Worm (Caenorhabditis elegans) whole organism, L4 larva: ENCODE measurements around the gene ngn-1.

ENCODE experiments used
- D1046.2 ChIP-seq: fragments of 200-800 bp; sonication (Bioruptor generic); IDR thresholded peaks from 2 replicates; pipeline ENCODE4 v1.3.6; 2022; ENCODE audit warnings: missing genetic modification characterization, missing compliant biosample characterization
- F26F4.8 ChIP-seq: fragments of 200-800 bp; sonication (Bioruptor generic); conservative IDR thresholded peaks from 2 replicates; pipeline ENCODE4 v1.3.6; 2022; ENCODE audit warnings: missing genetic modification characterization, missing compliant biosample characterization
- F44E2.7 ChIP-seq: fragments of 200-800 bp; sonication (Bioruptor generic); IDR thresholded peaks from 2 replicates; pipeline ENCODE4 v2.1.2; 2022; ENCODE audit warnings: missing genetic modification characterization, missing compliant biosample characterization
- R02D3.7 ChIP-seq: fragments of 150-350 bp; sonication (generic microtip); optimal IDR thresholded peaks from 3 replicates; lab custom pipeline; 2014; ENCODE audit warnings: missing biosample characterization, missing genetic modification characterization
- T26A8.4 ChIP-seq: fragments of 200-800 bp; sonication (Bioruptor generic); IDR thresholded peaks from 2 replicates; pipeline ENCODE4 v1.3.6; 2022; ENCODE audit warnings: missing genetic modification characterization, missing compliant biosample characterization
- Y5F2A.4 ChIP-seq: fragments of 200-800 bp; sonication (Bioruptor generic); optimal IDR thresholded peaks from 2 replicates; lab custom pipeline; 2018; ENCODE audit warnings: mild to moderate bottlenecking, missing genetic modification characterization, missing compliant biosample characterization
- aly-2 ChIP-seq: sonication (generic microtip); optimal IDR thresholded peaks from 2 replicates; lab custom pipeline; 2018; ENCODE audit warnings: missing biosample characterization, missing genetic modification characterization
- arid-1 ChIP-seq: fragments of 200-800 bp; sonication (Bioruptor generic); conservative IDR thresholded peaks from 2 replicates; pipeline ENCODE4 v1.3.6; 2022; ENCODE audit warnings: missing genetic modification reagents, missing genetic modification characterization, missing compliant biosample characterization
- ceh-20 ChIP-seq: fragments of 200-800 bp; sonication (Bioruptor generic); IDR thresholded peaks from 2 replicates; pipeline ENCODE4 v1.3.6; 2022; ENCODE audit warnings: missing genetic modification reagents, missing genetic modification characterization, missing compliant biosample characterization
- ceh-28 ChIP-seq: fragments of 150-350 bp; optimal IDR thresholded peaks from 2 replicates; lab custom pipeline; 2014; ENCODE audit warnings: missing biosample characterization, missing genetic modification reagents, missing genetic modification characterization
- ceh-32 ChIP-seq: sonication (generic microtip); optimal IDR thresholded peaks from 2 replicates; lab custom pipeline; 2016; ENCODE audit warnings: mild to moderate bottlenecking, missing genetic modification characterization, missing compliant biosample characterization; ENCODE audit not compliant: poor library complexity
- ceh-44 ChIP-seq: fragments of 200-800 bp; sonication (Bioruptor generic); IDR thresholded peaks from 2 replicates; pipeline ENCODE4 v1.3.6; 2022; ENCODE audit warnings: missing genetic modification reagents, missing genetic modification characterization, missing compliant biosample characterization
- ceh-82 ChIP-seq: sonication (generic microtip); optimal IDR thresholded peaks from 2 replicates; lab custom pipeline; 2017; ENCODE audit warnings: missing biosample characterization, missing genetic modification characterization
- daf-16 ChIP-seq, 3 experiments: sonication (generic microtip); optimal IDR thresholded peaks; 2 replicates each; lab custom pipeline; 2016 to 2017; ENCODE audit warnings: missing genetic modification characterization in 3 of 3, missing genetic modification reagents in 3 of 3, mild to moderate bottlenecking in 2 of 3, missing compliant biosample characterization in 2 of 3, missing biosample characterization in 1 of 3, moderate library complexity in 1 of 3
- dmd-8 ChIP-seq: fragments of 200-800 bp; sonication (Bioruptor generic); IDR thresholded peaks from 2 replicates; pipeline ENCODE4 v1.3.6; 2022; ENCODE audit warnings: missing genetic modification characterization, missing compliant biosample characterization
- dmd-9 ChIP-seq: fragments of 200-800 bp; sonication (Bioruptor generic); IDR thresholded peaks from 2 replicates; pipeline ENCODE4 v1.3.6; 2022; ENCODE audit warnings: missing genetic modification reagents, missing genetic modification characterization, missing compliant biosample characterization
- duxl-1 ChIP-seq: sonication (generic microtip); optimal IDR thresholded peaks from 2 replicates; lab custom pipeline; 2016; ENCODE audit warnings: mild to moderate bottlenecking, missing genetic modification characterization, moderate library complexity, missing compliant biosample characterization; ENCODE audit not compliant: poor library complexity
- dve-1 ChIP-seq: sonication (generic microtip); optimal IDR thresholded peaks from 2 replicates; lab custom pipeline; 2017; ENCODE audit warnings: antibody characterized with exemption, mild to moderate bottlenecking, missing genetic modification characterization, missing compliant biosample characterization; ENCODE audit not compliant: insufficient read depth
- egl-43 ChIP-seq: fragments of 200-800 bp; sonication (Bioruptor generic); IDR thresholded peaks from 2 replicates; pipeline ENCODE4 v1.3.6; 2022; ENCODE audit warnings: missing genetic modification reagents, missing genetic modification characterization, missing compliant biosample characterization
- hlh-11 ChIP-seq: fragments of 200-800 bp; sonication (Bioruptor generic); optimal IDR thresholded peaks from 2 replicates; lab custom pipeline; 2018; ENCODE audit warnings: mild to moderate bottlenecking, missing genetic modification characterization, missing compliant biosample characterization
- hlh-30 ChIP-seq: sonication (generic microtip); optimal IDR thresholded peaks from 2 replicates; lab custom pipeline; 2017; ENCODE audit warnings: antibody characterized with exemption, mild to moderate bottlenecking, missing genetic modification characterization, missing compliant biosample characterization; ENCODE audit not compliant: insufficient read depth
- jun-1 ChIP-seq: fragments of 150-350 bp; optimal IDR thresholded peaks from 2 replicates; lab custom pipeline; 2014; ENCODE audit warnings: missing biosample characterization, missing genetic modification reagents, missing genetic modification characterization
- lin-13 ChIP-seq: fragments of 150-350 bp; optimal IDR thresholded peaks from 2 replicates; lab custom pipeline; 2014; ENCODE audit warnings: missing biosample characterization, missing genetic modification reagents, missing genetic modification characterization
- lin-15B ChIP-seq: fragments of 150-350 bp; sonication (generic microtip); optimal IDR thresholded peaks from 3 replicates; lab custom pipeline; 2014; ENCODE audit warnings: missing biosample characterization, missing genetic modification characterization
- lir-3 ChIP-seq: sonication (generic microtip); optimal IDR thresholded peaks from 2 replicates; lab custom pipeline; 2016; ENCODE audit warnings: mild to moderate bottlenecking, missing genetic modification characterization, missing compliant biosample characterization
- madf-5 ChIP-seq, 2 experiments: fragments of 200-800 bp; sonication (Bioruptor generic); IDR thresholded peaks; 2 replicates each; pipeline ENCODE4 v1.3.6; 2022; ENCODE audit warnings: missing compliant biosample characterization in 2 of 2, missing genetic modification characterization in 2 of 2
- madf-9 ChIP-seq: fragments of 200-800 bp; sonication (Bioruptor generic); conservative IDR thresholded peaks from 2 replicates; pipeline ENCODE4 v1.3.6; 2022; ENCODE audit warnings: missing genetic modification reagents, missing genetic modification characterization, missing compliant biosample characterization
- mdt-29 ChIP-seq: fragments of 200-800 bp; sonication (Bioruptor generic); IDR thresholded peaks from 2 replicates; pipeline ENCODE4 v1.3.6; 2022; ENCODE audit warnings: missing genetic modification reagents, missing genetic modification characterization, missing compliant biosample characterization
- mes-2 ChIP-seq: sonication (generic microtip); optimal IDR thresholded peaks from 2 replicates; lab custom pipeline; 2016; ENCODE audit warnings: missing genotype, mild to moderate bottlenecking, missing genetic modification characterization, missing compliant biosample characterization; ENCODE audit not compliant: poor library complexity, severe bottlenecking
- mxl-2 ChIP-seq: fragments of 200-800 bp; sonication (Bioruptor generic); conservative IDR thresholded peaks from 2 replicates; pipeline ENCODE4 v1.3.6; 2022; ENCODE audit warnings: missing genetic modification reagents, missing genetic modification characterization, missing compliant biosample characterization
- mxl-3 ChIP-seq: fragments of 200-800 bp; sonication (Bioruptor generic); optimal IDR thresholded peaks from 2 replicates; lab custom pipeline; 2018; ENCODE audit warnings: mild to moderate bottlenecking, missing genetic modification characterization, missing compliant biosample characterization
- nhr-10 ChIP-seq: fragments of 150-350 bp; optimal IDR thresholded peaks from 2 replicates; lab custom pipeline; 2014; ENCODE audit warnings: missing biosample characterization, missing genetic modification characterization
- nhr-48 ChIP-seq: sonication (generic microtip); optimal IDR thresholded peaks from 2 replicates; lab custom pipeline; 2016; ENCODE audit warnings: mild to moderate bottlenecking, missing genetic modification characterization, missing compliant biosample characterization
- nhr-6 ChIP-seq: fragments of 150-350 bp; optimal IDR thresholded peaks from 2 replicates; lab custom pipeline; 2014; ENCODE audit warnings: missing biosample characterization, missing genetic modification characterization
- pha-4 ChIP-seq, 2 experiments: fragments of 150-350 bp in 1 of 2; fragments of 200-800 bp in 1 of 2; sonication (Bioruptor generic) in 1 of 2; IDR thresholded peaks in 1 of 2; optimal IDR thresholded peaks in 1 of 2; 2 replicates each; pipeline versions ENCODE4 v1.3.6 to Lab custom; 2014 to 2022; ENCODE audit warnings: missing genetic modification characterization in 2 of 2, missing genetic modification reagents in 2 of 2, missing biosample characterization in 1 of 2, missing compliant biosample characterization in 1 of 2
- php-3 ChIP-seq: fragments of 200-800 bp; sonication (Bioruptor generic); IDR thresholded peaks from 2 replicates; pipeline ENCODE4 v1.3.6; 2022; ENCODE audit warnings: missing genetic modification reagents, missing genetic modification characterization, missing compliant biosample characterization
- pqm-1 ChIP-seq: sonication (generic microtip); optimal IDR thresholded peaks from 2 replicates; lab custom pipeline; 2017; ENCODE audit warnings: missing biosample characterization, missing genetic modification characterization
- sdz-12 ChIP-seq: fragments of 200-800 bp; sonication (Bioruptor generic); optimal IDR thresholded peaks from 2 replicates; lab custom pipeline; 2018; ENCODE audit warnings: mild to moderate bottlenecking, missing genetic modification characterization, missing compliant biosample characterization
- spr-1 ChIP-seq: sonication (generic microtip); optimal IDR thresholded peaks from 2 replicates; lab custom pipeline; 2016; ENCODE audit warnings: mild to moderate bottlenecking, missing genetic modification characterization, missing compliant biosample characterization
- tag-97 ChIP-seq: fragments of 200-800 bp; sonication (Bioruptor generic); IDR thresholded peaks from 2 replicates; pipeline ENCODE4 v1.3.6; 2022; ENCODE audit warnings: missing genetic modification characterization, missing compliant biosample characterization
- unc-130 ChIP-seq: sonication (generic microtip); optimal IDR thresholded peaks from 2 replicates; lab custom pipeline; 2016; ENCODE audit warnings: missing genetic modification reagents, missing genetic modification characterization, missing compliant biosample characterization
- vab-7 ChIP-seq: fragments of 200-800 bp; sonication (Bioruptor generic); IDR thresholded peaks from 2 replicates; pipeline ENCODE4 v1.3.6; 2022; ENCODE audit warnings: missing genetic modification reagents, missing genetic modification characterization, missing compliant biosample characterization
- zip-11 ChIP-seq: fragments of 200-800 bp; sonication (Bioruptor generic); IDR thresholded peaks from 2 replicates; pipeline ENCODE4 v1.3.6; 2022; ENCODE audit warnings: missing genetic modification characterization, missing compliant biosample characterization
- zip-2 ChIP-seq: fragments of 150-350 bp; optimal IDR thresholded peaks from 2 replicates; lab custom pipeline; 2014; ENCODE audit warnings: missing biosample characterization, missing genetic modification characterization
- ztf-7 ChIP-seq: fragments of 150-350 bp; optimal IDR thresholded peaks from 2 replicates; lab custom pipeline; 2014; ENCODE audit warnings: missing biosample characterization, missing genetic modification characterization

Gene ngn-1

DNA sequence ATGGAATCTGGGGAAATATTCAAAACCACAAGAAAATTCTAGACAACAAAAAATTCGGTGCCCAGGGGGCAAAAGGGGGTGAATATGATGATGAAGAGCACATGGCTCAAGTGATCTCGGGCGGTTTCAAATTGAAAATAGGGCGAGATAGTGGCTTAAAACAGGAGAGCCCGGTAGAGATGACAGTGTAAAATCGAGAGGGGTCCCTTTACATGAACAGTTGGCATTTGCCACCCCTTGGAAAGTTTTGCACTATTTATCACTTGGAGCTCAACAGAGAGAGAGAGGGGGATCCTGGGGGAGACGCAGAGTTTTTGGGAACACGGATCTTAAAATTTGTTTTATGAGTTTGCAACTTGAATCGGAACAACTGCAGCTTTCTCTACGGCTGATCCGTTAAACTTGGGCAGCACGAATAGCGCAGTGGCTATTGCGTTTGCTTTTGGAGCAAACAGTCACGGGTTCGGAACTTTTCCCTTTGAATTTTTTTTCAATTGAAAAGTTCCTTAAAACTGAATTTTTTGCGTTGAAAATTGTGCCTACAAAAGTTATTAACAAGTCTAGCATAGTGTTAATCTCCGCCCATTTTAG, 37.4 kb upstream of the ngn-1 start (continued):
- TF ChIP-seq pqm-1 (tag; lab: Kevin White, UChicago) (no peak), mxl-3 (peak; percentile 40), ceh-82 (tag; lab: Kevin White, UChicago) (no peak), dmd-9 (no peak), spr-1 (tag; lab: Kevin White, UChicago) (no peak), mdt-29 (GFP tag; lab: Robert Waterston, UW) (no peak), daf-16 (GFP tag; optimal IDR thresholded peaks at IDR 0.05; lab: Kevin White, UChicago) (peak; percentile 63 to 67), daf-16 (tag; optimal IDR thresholded peaks at IDR 0.05; lab: Kevin White, UChicago) (no peak), Y5F2A.4 (GFP tag; lab: Kevin White, UChicago) (peak; percentile 15), dmd-8 (GFP tag; lab: Robert Waterston, UW) (peak; percentile 92), jun-1 (tag; lab: Kevin White, UChicago) (no peak), mes-2 (tag; lab: Kevin White, UChicago) (peak; percentile 58), php-3 (GFP tag; lab: Robert Waterston, UW) (peak; percentile 62), madf-5 (GFP tag; IDR thresholded peaks at IDR 0.05; lab: Robert Waterston, UW) (no peak), ztf-7 (tag; lab: Kevin White, UChicago) (no peak), nhr-10 (tag; lab: Kevin White, UChicago) (no peak), duxl-1 (tag; lab: Kevin White, UChicago) (peak; percentile 34), zip-2 (no peak), nhr-6 (tag; lab: Kevin White, UChicago) (no peak), R02D3.7 (tag; lab: Kevin White, UChicago) (no peak), sdz-12 (GFP tag; lab: Kevin White, UChicago) (no peak), unc-130 (GFP tag; lab: Kevin White, UChicago) (no peak), aly-2 (tag; lab: Kevin White, UChicago) (no peak), lin-13 (GFP tag; lab: Kevin White, UChicago) (no peak), tag-97 (no peak), madf-9 (GFP tag; lab: Robert Waterston, UW) (no peak), lir-3 (tag; lab: Kevin White, UChicago) (peak; percentile 13), F44E2.7 (0 out of 2 replicates have a peak, but pooled peaks have one; percentile 77), ceh-28 (tag; lab: Kevin White, UChicago) (no peak), F26F4.8 (GFP tag; lab: Robert Waterston, UW) (peak; percentile 74; the same call in 1 of the 2 replicates), egl-43 (GFP tag; lab: Robert Waterston, UW) (peak; percentile 82), nhr-48 (no peak), lin-15B (no peak), pha-4 (GFP tag; IDR thresholded peaks at IDR 0.05; lab: Robert Waterston, UW) (peak; percentile 68; the same call in 1 of the 2 replicates), pha-4 (tag; optimal IDR thresholded peaks at IDR 0.05; lab: Kevin White, UChicago) (no peak), vab-7 (GFP tag; lab: Robert Waterston, UW) (peak; percentile 69), mxl-2 (no peak), hlh-30 (tag; lab: Kevin White, UChicago) (peak; percentile 4), ceh-32 (tag; lab: Kevin White, UChicago) (no peak), arid-1 (GFP tag; lab: Robert Waterston, UW) (peak; percentile 78; the same call in 1 of the 2 replicates), ceh-20 (GFP tag; lab: Robert Waterston, UW) (0 out of 2 replicates have a peak, but pooled peaks have one; percentile 15), T26A8.4 (GFP tag; lab: Robert Waterston, UW) (no peak), hlh-11 (tag; lab: Kevin White, UChicago) (peak; percentile 40), D1046.2 (GFP tag; lab: Robert Waterston, UW) (no peak), ceh-44 (no peak), dve-1 (no peak), zip-11 (GFP tag; lab: Robert Waterston, UW) (no peak)
